Fruit fly (Drosophila melanogaster): ENCODE data around the gene CG6650.

- TF ChIP-seq Hr96 (GFP tag; optimal IDR thresholded peaks at IDR 0.05) (no peak), CG5204 (GFP tag; optimal IDR thresholded peaks at IDR 0.05) (no peak), tj (GFP tag; optimal IDR thresholded peaks at IDR 0.05) (no peak), CG1620 (GFP tag; optimal IDR thresholded peaks at IDR 0.05) (no peak), pad (GFP tag; optimal IDR thresholded peaks at IDR 0.05) (no peak), cic (GFP tag; optimal IDR thresholded peaks at IDR 0.05) (no peak), CG33017 (tag; optimal IDR thresholded peaks at IDR 0.05) (no peak), kay (GFP tag; ENCODE audit: borderline replicate concordance) (no peak), CG11617 (GFP tag; optimal IDR thresholded peaks at IDR 0.05) (no peak), bab1 (GFP tag; optimal IDR thresholded peaks at IDR 0.05) (no peak)
Measured at dm6 chr3L:14025736-14026135, 5.5 kb upstream of the CG6650 start.
